Worm (Caenorhabditis elegans) whole organism, L4/young adult: ENCODE measurements around the gene ppk-3.

Experiments used
- W03F9.2 ChIP-seq: fragments of 150-350 bp; optimal IDR thresholded peaks from 2 replicates; lab custom pipeline; 2014; ENCODE audit warnings: missing biosample characterization, missing genetic modification characterization
- dao-5 ChIP-seq: sonication (generic microtip); optimal IDR thresholded peaks from 2 replicates; lab custom pipeline; 2016; ENCODE audit warnings: missing genotype, missing genetic modification characterization, moderate library complexity, missing compliant biosample characterization
- him-1 ChIP-seq: sonication (generic microtip); optimal IDR thresholded peaks from 2 replicates; lab custom pipeline; 2016; ENCODE audit warnings: missing genotype, missing genetic modification reagents, missing genetic modification characterization, missing compliant biosample characterization

- TF ChIP-seq dao-5 (tag; lab: Kevin White, UChicago) (no peak), W03F9.2 (tag; lab: Kevin White, UChicago) (no peak), him-1 (tag; lab: Kevin White, UChicago) (no peak)
Observed at ce11 chrX:13003092-13003491, 27.6 kb upstream of the ppk-3 start.
